Worm (Caenorhabditis elegans) whole organism, L1 larva: Measurements from ENCODE around the gene parg-2.
"Not testable (repeated sequence)": the region's sequence is repeated elsewhere in the genome, so short reads cannot be mapped to it uniquely, and the experiment has no call there.

ENCODE experiments used
- aha-1 ChIP-seq: fragments of 150-350 bp; optimal IDR thresholded peaks from 2 replicates; lab custom pipeline; 2014; ENCODE audit warnings: missing biosample characterization, missing genetic modification characterization
- blmp-1 ChIP-seq: fragments of 150-350 bp; optimal IDR thresholded peaks from 2 replicates; lab custom pipeline; 2014; ENCODE audit warnings: missing biosample characterization, missing genetic modification characterization
- ceh-63 ChIP-seq: fragments of 200-800 bp; sonication (Bioruptor generic); optimal IDR thresholded peaks from 2 replicates; lab custom pipeline; 2018; ENCODE audit warnings: mild to moderate bottlenecking, missing genetic modification characterization, missing compliant biosample characterization
- ceh-82 ChIP-seq, 3 experiments: fragments of 150-350 bp in 1 of 3; sonication (generic microtip) in 2 of 3; optimal IDR thresholded peaks; 2 replicates each; lab custom pipeline; 2014 to 2017; ENCODE audit warnings: missing biosample characterization in 3 of 3, missing genetic modification characterization in 3 of 3
- ceh-88 ChIP-seq: fragments of 200-800 bp; sonication (Bioruptor generic); IDR thresholded peaks from 2 replicates; pipeline ENCODE4 v1.3.6; 2022; ENCODE audit warnings: missing genetic modification characterization, missing compliant biosample characterization
- dpl-1 ChIP-seq, 3 experiments: fragments of 150-350 bp in 2 of 3; sonication (generic microtip) in 1 of 3; optimal IDR thresholded peaks; 2 replicates each; lab custom pipeline; 2014 to 2017; ENCODE audit warnings: missing biosample characterization in 3 of 3, missing genetic modification characterization in 3 of 3, missing genetic modification reagents in 3 of 3
- dsc-1 ChIP-seq: sonication (generic microtip); optimal IDR thresholded peaks from 2 replicates; lab custom pipeline; 2016; ENCODE audit warnings: mild to moderate bottlenecking, missing genetic modification characterization, missing compliant biosample characterization
- efl-1 ChIP-seq, 4 experiments: fragments of 150-350 bp; optimal IDR thresholded peaks in 3 of 4; peaks in 1 of 4; 1 replicate in 1 of 4; 2 replicates in 3 of 4; lab custom pipeline; 2014; ENCODE audit warnings: missing biosample characterization in 2 of 4, missing genetic modification characterization in 2 of 4, missing genetic modification reagents in 2 of 4
- egl-13 ChIP-seq: sonication (generic microtip); optimal IDR thresholded peaks from 2 replicates; lab custom pipeline; 2016; ENCODE audit warnings: missing genotype, missing genetic modification reagents, missing genetic modification characterization, missing compliant biosample characterization
- egl-27 ChIP-seq, 2 experiments: fragments of 150-350 bp in 1 of 2; sonication (generic microtip); optimal IDR thresholded peaks; 3 replicates each; lab custom pipeline; 2017 to 2018; ENCODE audit warnings: missing biosample characterization in 2 of 2, missing genetic modification characterization in 2 of 2, missing genetic modification reagents in 2 of 2
- fkh-10 ChIP-seq: sonication (generic microtip); optimal IDR thresholded peaks from 2 replicates; lab custom pipeline; 2017; ENCODE audit warnings: missing biosample characterization, missing genetic modification reagents, missing genetic modification characterization
- fkh-4 ChIP-seq: sonication (generic microtip); optimal IDR thresholded peaks from 2 replicates; lab custom pipeline; 2016; ENCODE audit warnings: missing compliant biosample characterization, missing genetic modification characterization, borderline replicate concordance
- fkh-8 ChIP-seq: sonication (generic microtip); optimal IDR thresholded peaks from 2 replicates; lab custom pipeline; 2016; ENCODE audit warnings: mild to moderate bottlenecking, missing genetic modification characterization, missing compliant biosample characterization
- fos-1 ChIP-seq: fragments of 150-350 bp; optimal IDR thresholded peaks from 2 replicates; lab custom pipeline; 2014; ENCODE audit warnings: missing biosample characterization, missing genetic modification characterization
- hlh-4 ChIP-seq: sonication (generic microtip); optimal IDR thresholded peaks from 2 replicates; lab custom pipeline; 2016; ENCODE audit warnings: mild to moderate bottlenecking, missing genetic modification characterization, missing compliant biosample characterization
- irx-1 ChIP-seq: sonication (generic microtip); optimal IDR thresholded peaks from 2 replicates; lab custom pipeline; 2016; ENCODE audit warnings: missing genetic modification characterization, missing compliant biosample characterization
- isw-1 ChIP-seq: fragments of 200-800 bp; sonication (Bioruptor generic); IDR thresholded peaks from 2 replicates; pipeline ENCODE4 v1.3.6; 2022; ENCODE audit warnings: missing genetic modification characterization, missing compliant biosample characterization
- lin-13 ChIP-seq: fragments of 150-350 bp; optimal IDR thresholded peaks from 2 replicates; lab custom pipeline; 2014; ENCODE audit warnings: missing biosample characterization, missing genetic modification reagents, missing genetic modification characterization
- lin-14 ChIP-seq: fragments of 200-800 bp; sonication (Bioruptor generic); optimal IDR thresholded peaks from 2 replicates; lab custom pipeline; 2018; ENCODE audit warnings: mild to moderate bottlenecking, missing genetic modification characterization, moderate library complexity, missing compliant biosample characterization
- lin-35 ChIP-seq, 2 experiments: fragments of 150-350 bp; optimal IDR thresholded peaks; 2 replicates each; lab custom pipeline; 2014; ENCODE audit warnings: missing biosample characterization in 2 of 2, missing genetic modification characterization in 2 of 2, missing genetic modification reagents in 2 of 2
- lin-39 ChIP-seq: fragments of 150-350 bp; optimal IDR thresholded peaks from 2 replicates; lab custom pipeline; 2014; ENCODE audit warnings: missing biosample characterization, missing genetic modification reagents, missing genetic modification characterization
- lsy-2 ChIP-seq, 2 experiments: fragments of 150-350 bp; optimal IDR thresholded peaks; 2 replicates each; lab custom pipeline; 2014; ENCODE audit warnings: missing biosample characterization in 2 of 2, missing genetic modification characterization in 2 of 2
- mef-2 ChIP-seq: fragments of 150-350 bp; optimal IDR thresholded peaks from 2 replicates; lab custom pipeline; 2014; ENCODE audit warnings: missing biosample characterization, missing genetic modification characterization
- nhr-19 ChIP-seq: fragments of 200-800 bp; sonication (Bioruptor generic); conservative IDR thresholded peaks from 2 replicates; pipeline ENCODE4 v1.3.6; 2022; ENCODE audit warnings: missing genetic modification characterization, missing compliant biosample characterization
- nhr-28 ChIP-seq: fragments of 150-350 bp; optimal IDR thresholded peaks from 2 replicates; lab custom pipeline; 2014; ENCODE audit warnings: missing biosample characterization, missing genetic modification characterization
- nhr-47 ChIP-seq: sonication (generic microtip); optimal IDR thresholded peaks from 2 replicates; lab custom pipeline; 2016; ENCODE audit warnings: mild to moderate bottlenecking, missing genetic modification characterization, moderate library complexity, missing compliant biosample characterization
- nhr-71 ChIP-seq: sonication (generic microtip); optimal IDR thresholded peaks from 2 replicates; lab custom pipeline; 2016; ENCODE audit warnings: mild to moderate bottlenecking, missing genetic modification characterization, moderate library complexity, missing compliant biosample characterization
- nhr-76 ChIP-seq: sonication (generic microtip); optimal IDR thresholded peaks from 2 replicates; lab custom pipeline; 2017; ENCODE audit warnings: missing biosample characterization, missing genetic modification characterization
- pqm-1 ChIP-seq: sonication (generic microtip); optimal IDR thresholded peaks from 3 replicates; lab custom pipeline; 2017; ENCODE audit warnings: missing biosample characterization, missing genetic modification characterization
- skn-1 ChIP-seq: fragments of 150-350 bp; optimal IDR thresholded peaks from 2 replicates; lab custom pipeline; 2014; ENCODE audit warnings: missing biosample characterization, missing genetic modification characterization
- snu-23 ChIP-seq: sonication (generic microtip); optimal IDR thresholded peaks from 2 replicates; lab custom pipeline; 2016; ENCODE audit warnings: missing genetic modification characterization, missing compliant biosample characterization
- sptf-1 ChIP-seq: fragments of 150-350 bp; optimal IDR thresholded peaks from 2 replicates; lab custom pipeline; 2014; ENCODE audit warnings: missing biosample characterization, missing genetic modification characterization
- swsn-7 ChIP-seq: sonication (generic microtip); optimal IDR thresholded peaks from 2 replicates; lab custom pipeline; 2016; ENCODE audit warnings: missing genetic modification characterization, missing compliant biosample characterization
- tbx-2 ChIP-seq: sonication (generic microtip); optimal IDR thresholded peaks from 2 replicates; lab custom pipeline; 2016; ENCODE audit warnings: missing genetic modification characterization, missing compliant biosample characterization
- tlp-1 ChIP-seq: fragments of 150-350 bp; optimal IDR thresholded peaks from 2 replicates; lab custom pipeline; 2014; ENCODE audit warnings: missing biosample characterization, missing genetic modification characterization
- unc-30 ChIP-seq: sonication (generic microtip); optimal IDR thresholded peaks from 2 replicates; lab custom pipeline; 2017; ENCODE audit warnings: missing biosample characterization, missing genetic modification characterization
- unc-62 ChIP-seq: fragments of 150-350 bp; optimal IDR thresholded peaks from 2 replicates; lab custom pipeline; 2014; ENCODE audit warnings: missing biosample characterization, missing genetic modification reagents, missing genetic modification characterization
- unc-86 ChIP-seq: sonication (generic microtip); optimal IDR thresholded peaks from 2 replicates; lab custom pipeline; 2016; ENCODE audit warnings: missing genetic modification characterization, missing compliant biosample characterization
- xbp-1 ChIP-seq: sonication (generic microtip); optimal IDR thresholded peaks from 2 replicates; lab custom pipeline; 2016; ENCODE audit warnings: missing genetic modification characterization, missing compliant biosample characterization
- zag-1 ChIP-seq: fragments of 150-350 bp; optimal IDR thresholded peaks from 2 replicates; lab custom pipeline; 2014; ENCODE audit warnings: missing biosample characterization, missing genetic modification characterization
- zip-4 ChIP-seq: fragments of 200-800 bp; sonication (Bioruptor generic); optimal IDR thresholded peaks from 2 replicates; lab custom pipeline; 2018; ENCODE audit warnings: mild to moderate bottlenecking, missing genetic modification characterization, moderate library complexity, missing compliant biosample characterization
- ztf-11 ChIP-seq, 2 experiments: sonication (generic microtip); optimal IDR thresholded peaks; 2 replicates each; lab custom pipeline; 2016 to 2017; ENCODE audit warnings: missing genetic modification characterization in 2 of 2, missing biosample characterization in 1 of 2, missing compliant biosample characterization in 1 of 2
- ztf-4 ChIP-seq: fragments of 150-350 bp; optimal IDR thresholded peaks from 2 replicates; lab custom pipeline; 2014; ENCODE audit warnings: missing biosample characterization, missing genetic modification characterization

Gene parg-2

ce11 chrIV:8715032-8715431 lies at the start of gene parg-2, which contains the start of gene ipla-5:
Gene parg-2, minus strand, starts transcription at chrIV:8715132.
Gene ipla-5, plus strand, starts transcription at chrIV:8715247.
- not testable (repeated sequence) for TF ChIP-seq mef-2, blmp-1, nhr-28 (tag; lab: Kevin White, UChicago)
- TF ChIP-seq, all 84 proteins: peak for 0; not testable (repeated sequence) for 84

DNA sequence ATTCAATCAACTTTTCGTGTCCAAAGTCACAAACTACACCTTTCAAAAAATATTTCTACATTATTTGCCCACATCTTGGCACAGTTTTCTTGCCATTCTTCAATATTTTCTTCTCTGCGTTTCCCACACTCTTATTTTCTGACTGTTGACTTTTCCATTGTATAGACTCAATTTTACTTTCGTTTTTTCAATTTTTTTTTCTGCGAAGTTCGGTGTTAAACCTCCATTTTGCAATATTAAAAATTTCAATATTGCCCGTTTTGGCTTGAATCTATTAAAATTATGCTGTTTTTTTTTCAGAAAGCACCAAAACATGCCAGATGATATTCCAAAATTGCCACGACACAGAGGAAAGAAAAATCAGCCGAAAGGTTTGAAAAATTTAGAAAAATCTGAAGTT lies 49.6 kb upstream of the parg-2 start, which contains the start of gene cdc-50.B:
cdc-50.B (plus strand) TSS at position 301 of the 400 bp plus-strand sequence.
- TF ChIP-seq fkh-10 (GFP tag; lab: Kevin White, UChicago) (no peak), blmp-1 (tag; lab: Kevin White, UChicago) (peak; percentile 18)

DNA sequence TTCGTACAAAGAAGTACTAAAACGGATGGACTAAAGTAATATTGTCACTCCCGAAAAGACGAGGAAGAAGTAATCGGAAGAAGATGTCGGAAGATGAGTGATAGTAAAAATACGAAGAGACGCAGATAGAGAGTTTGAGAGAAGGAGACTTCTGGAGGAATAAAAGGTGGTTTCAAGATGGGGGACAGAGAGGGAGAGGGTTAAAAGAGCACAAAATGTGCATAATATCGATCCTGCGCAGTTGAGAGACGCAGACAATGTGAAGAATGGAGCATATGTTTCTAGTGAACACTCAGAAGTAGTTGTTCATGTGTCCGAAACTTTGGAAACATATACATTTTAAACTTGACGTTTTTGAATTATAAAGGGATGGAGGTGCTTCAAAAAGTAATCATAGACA lies 47.5 kb upstream of the parg-2 start:
- TF ChIP-seq hlh-4 (tag; lab: Kevin White, UChicago), result no peak
- TF ChIP-seq zag-1, result peak; percentile 48
- TF ChIP-seq efl-1 (optimal IDR thresholded peaks at IDR 0.05; lab: Kevin White, UChicago), result peak; percentile 43 to 56
- peak in 1 of 2 experiments; percentile 9 for TF ChIP-seq efl-1 (GFP tag; optimal IDR thresholded peaks at IDR 0.05 in 1 of 2; lab: Kevin White, UChicago)
- peak; percentile 24 for TF ChIP-seq irx-1 (tag; lab: Kevin White, UChicago)
- TF ChIP-seq swsn-7 (tag; lab: Kevin White, UChicago), result peak; percentile 49
- TF ChIP-seq aha-1, result no peak
- peak; percentile 21 to 43 for TF ChIP-seq lsy-2 (tag; optimal IDR thresholded peaks at IDR 0.05; lab: Kevin White, UChicago)
- TF ChIP-seq fkh-10 (GFP tag; lab: Kevin White, UChicago), result peak; percentile 84
- no peak for TF ChIP-seq ceh-63
- TF ChIP-seq ztf-4, result no peak
- TF ChIP-seq tlp-1 (tag; lab: Kevin White, UChicago), result no peak
- TF ChIP-seq nhr-47, result peak; percentile 45
- peak; percentile 5 for TF ChIP-seq fos-1 (tag; lab: Kevin White, UChicago)
- TF ChIP-seq dsc-1 (tag; lab: Kevin White, UChicago), result peak; percentile 92
- TF ChIP-seq zip-4, result no peak
- no peak for TF ChIP-seq nhr-76
- TF ChIP-seq fkh-8, result peak; percentile 47
- no peak for TF ChIP-seq lin-13 (GFP tag; lab: Kevin White, UChicago)
- TF ChIP-seq nhr-71 (tag; lab: Kevin White, UChicago), result peak; percentile 53
- peak in 1 of 3 experiments; percentile 32 for TF ChIP-seq dpl-1 (GFP tag; optimal IDR thresholded peaks at IDR 0.05; lab: Kevin White, UChicago)
- TF ChIP-seq ztf-11 (tag; optimal IDR thresholded peaks at IDR 0.05; lab: Kevin White, UChicago), result no peak
- no peak for TF ChIP-seq pqm-1 (tag; lab: Kevin White, UChicago)
- no peak for TF ChIP-seq unc-62 (GFP tag; lab: Kevin White, UChicago)
- no peak for TF ChIP-seq ceh-88 (GFP tag; lab: Robert Waterston, UW)
- TF ChIP-seq isw-1 (GFP tag; lab: Robert Waterston, UW), result peak; percentile 35
- peak in 1 of 2 experiments; percentile 43 for TF ChIP-seq lin-35 (GFP tag; optimal IDR thresholded peaks at IDR 0.05; lab: Kevin White, UChicago)
- peak; percentile 65 for TF ChIP-seq fkh-4
- TF ChIP-seq egl-13 (tag; lab: Kevin White, UChicago), result peak; percentile 46
- TF ChIP-seq tbx-2 (tag; lab: Kevin White, UChicago), result peak; percentile 41
- peak; percentile 14 for TF ChIP-seq xbp-1 (tag; lab: Kevin White, UChicago)
- TF ChIP-seq lin-39 (tag; lab: Kevin White, UChicago), result no peak
- no peak for TF ChIP-seq nhr-19 (GFP tag; lab: Robert Waterston, UW)
- peak; percentile 49 for TF ChIP-seq unc-86 (tag; lab: Kevin White, UChicago)
- TF ChIP-seq snu-23 (GFP tag; lab: Kevin White, UChicago), result no peak
- TF ChIP-seq egl-27 (tag; optimal IDR thresholded peaks at IDR 0.05; lab: Kevin White, UChicago), result no peak
- peak; percentile 11 for TF ChIP-seq skn-1 (tag; lab: Kevin White, UChicago)
- peak; percentile 15 to 66 (median 34) for TF ChIP-seq ceh-82 (tag; optimal IDR thresholded peaks at IDR 0.05; lab: Kevin White, UChicago)
- no peak for TF ChIP-seq sptf-1 (tag; lab: Kevin White, UChicago)
- TF ChIP-seq lin-14, result peak; percentile 92
- TF ChIP-seq unc-30 (tag; lab: Kevin White, UChicago), result no peak
